Worm (Caenorhabditis elegans) whole organism, L1 larva: ENCODE results near the gene clc-23.

ENCODE experiments used
- fos-1 ChIP-seq: fragments of 150-350 bp; optimal IDR thresholded peaks from 2 replicates; lab custom pipeline; 2014; ENCODE audit warnings: missing biosample characterization, missing genetic modification characterization
- nhr-19 ChIP-seq: fragments of 200-800 bp; sonication (Bioruptor generic); conservative IDR thresholded peaks from 2 replicates; pipeline ENCODE4 v1.3.6; 2022; ENCODE audit warnings: missing genetic modification characterization, missing compliant biosample characterization
- nhr-47 ChIP-seq: sonication (generic microtip); optimal IDR thresholded peaks from 2 replicates; lab custom pipeline; 2016; ENCODE audit warnings: mild to moderate bottlenecking, missing genetic modification characterization, moderate library complexity, missing compliant biosample characterization
- sptf-1 ChIP-seq: fragments of 150-350 bp; optimal IDR thresholded peaks from 2 replicates; lab custom pipeline; 2014; ENCODE audit warnings: missing biosample characterization, missing genetic modification characterization
- unc-62 ChIP-seq: fragments of 150-350 bp; optimal IDR thresholded peaks from 2 replicates; lab custom pipeline; 2014; ENCODE audit warnings: missing biosample characterization, missing genetic modification reagents, missing genetic modification characterization

DNA sequence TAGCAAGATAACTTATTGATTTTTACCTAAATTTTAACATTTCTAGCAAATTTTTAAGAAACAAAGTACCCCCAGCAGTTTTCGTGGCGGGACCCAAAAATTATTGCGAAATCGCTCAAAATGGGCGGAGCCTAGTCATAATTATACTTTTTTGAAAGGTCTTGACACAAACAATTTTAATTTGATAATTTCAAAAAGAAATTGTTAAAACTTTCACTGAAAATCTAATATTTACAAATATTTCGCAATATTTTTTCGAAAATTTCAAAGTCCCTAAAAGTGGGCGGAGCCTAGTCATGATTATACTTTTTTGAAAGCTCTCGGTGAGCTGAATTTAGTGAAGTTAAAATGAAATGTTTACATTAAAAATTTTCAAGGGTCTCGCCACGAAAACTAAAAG lies 16.3 kb upstream of the clc-23 start:
- TF ChIP-seq sptf-1 (tag; lab: Kevin White, UChicago) = no peak
- no peak for TF ChIP-seq nhr-19 (GFP tag; lab: Robert Waterston, UW)
- TF ChIP-seq unc-62 (GFP tag; lab: Kevin White, UChicago) = no peak
- TF ChIP-seq nhr-47 = no peak
- no peak for TF ChIP-seq fos-1 (tag; lab: Kevin White, UChicago)
